Worm (Caenorhabditis elegans) whole organism, late embryonic: ENCODE results near the gene abhd-12.

Experiments
- F13H6.1 ChIP-seq: sonication (generic microtip); optimal IDR thresholded peaks from 2 replicates; lab custom pipeline; 2016; ENCODE audit warnings: missing genetic modification characterization, missing compliant biosample characterization
- ceh-30 ChIP-seq: fragments of 150-350 bp; optimal IDR thresholded peaks from 2 replicates; lab custom pipeline; 2014; ENCODE audit warnings: missing biosample characterization, missing genetic modification characterization
- hlh-8 ChIP-seq: sonication (generic microtip); optimal IDR thresholded peaks from 2 replicates; lab custom pipeline; 2016; ENCODE audit warnings: missing genotype, missing genetic modification characterization, missing compliant biosample characterization
- sdc-2 ChIP-seq: sonication (generic microtip); optimal IDR thresholded peaks from 2 replicates; lab custom pipeline; 2016; ENCODE audit warnings: missing genotype, missing genetic modification characterization, missing compliant biosample characterization
- tbx-2 ChIP-seq: sonication (generic microtip); optimal IDR thresholded peaks from 2 replicates; lab custom pipeline; 2016; ENCODE audit warnings: missing genetic modification characterization, missing compliant biosample characterization

ce11 chrV:8026343-8026742 is 42.7 kb downstream of the abhd-12 start, which contains the start of gene F43H9.4:
- TF ChIP-seq sdc-2 (tag; lab: Kevin White, UChicago) (no peak), ceh-30 (tag; lab: Kevin White, UChicago) (no peak), hlh-8 (no peak), tbx-2 (tag; lab: Kevin White, UChicago) (no peak), F13H6.1 (no peak)
